Fruit fly (Drosophila melanogaster) whole organism, wandering third instar larva: Measurements from ENCODE around the gene TTLL3B.

Experiments
- Abd-B ChIP-seq: fragments of >200 bp; optimal IDR thresholded peaks from 2 replicates; lab custom pipeline; 2017; ENCODE audit warnings: missing biosample characterization, missing genetic modification characterization
- CG32264 ChIP-seq: fragments of 200-800 bp; sonication (Bioruptor generic); optimal IDR thresholded peaks from 2 replicates; lab custom pipeline; 2016; ENCODE audit warnings: missing biosample characterization, missing genetic modification characterization
- CG9705 ChIP-seq: fragments of 200-800 bp; sonication (Bioruptor generic); optimal IDR thresholded peaks from 2 replicates; lab custom pipeline; 2018; ENCODE audit warnings: missing biosample characterization, mild to moderate bottlenecking, missing genetic modification characterization
- Dif ChIP-seq: fragments of 200-275, 200-300 bp; sonication (Bioruptor generic); optimal IDR thresholded peaks from 2 replicates; lab custom pipeline; 2018; ENCODE audit warnings: missing biosample characterization, missing genetic modification characterization; ENCODE audit not compliant: partially characterized antibody
- GATAd ChIP-seq: sonication (Bioruptor generic); optimal IDR thresholded peaks from 2 replicates; lab custom pipeline; 2016; ENCODE audit warnings: missing biosample characterization, missing genetic modification characterization
- HLH106 ChIP-seq: fragments of 200-800 bp; optimal IDR thresholded peaks from 3 replicates; lab custom pipeline; 2019; ENCODE audit warnings: missing biosample characterization, mild to moderate bottlenecking, missing genetic modification characterization, moderate library complexity
- Hnf4 ChIP-seq: fragments of 200-800 bp; sonication (Bioruptor generic); optimal IDR thresholded peaks from 2 replicates; lab custom pipeline; 2016; ENCODE audit warnings: missing biosample characterization, mild to moderate bottlenecking, missing genetic modification characterization
- Hr83 ChIP-seq: fragments of 200-300 bp; sonication (Bioruptor generic); optimal IDR thresholded peaks from 2 replicates; lab custom pipeline; 2016; ENCODE audit warnings: missing biosample characterization, mild to moderate bottlenecking, missing genetic modification characterization, moderate library complexity; ENCODE audit not compliant: poor library complexity, severe bottlenecking
- Jra ChIP-seq: sonication (Bioruptor generic); optimal IDR thresholded peaks from 2 replicates; lab custom pipeline; 2016; ENCODE audit warnings: missing biosample characterization, missing genetic modification characterization
- Mio ChIP-seq: sonication (Bioruptor generic); optimal IDR thresholded peaks from 2 replicates; lab custom pipeline; 2016; ENCODE audit warnings: missing biosample characterization, missing genetic modification characterization
- N ChIP-seq: fragments of >200 bp; optimal IDR thresholded peaks from 2 replicates; lab custom pipeline; 2018; ENCODE audit warnings: missing biosample characterization, missing external identifiers, missing genetic modification characterization
- OdsH ChIP-seq: fragments of 200-800 bp; sonication (Bioruptor generic); optimal IDR thresholded peaks from 2 replicates; lab custom pipeline; 2016; ENCODE audit warnings: missing biosample characterization, mild to moderate bottlenecking, missing genetic modification characterization
- Rel ChIP-seq, 2 experiments: fragments of 200-800 bp; sonication (Bioruptor generic) in 1 of 2; optimal IDR thresholded peaks; 2 replicates in 1 of 2; 3 replicates in 1 of 2; lab custom pipeline; 2016 to 2019; ENCODE audit warnings: mild to moderate bottlenecking in 2 of 2, missing biosample characterization in 2 of 2, missing genetic modification characterization in 2 of 2, moderate library complexity in 1 of 2
- Sp1 ChIP-seq: fragments of 200-800 bp; sonication (Bioruptor generic); optimal IDR thresholded peaks from 3 replicates; lab custom pipeline; 2019; ENCODE audit warnings: missing biosample characterization, mild to moderate bottlenecking, missing genetic modification characterization, moderate library complexity
- Vsx2 ChIP-seq: fragments of 200-300, 225-300 bp; sonication (Bioruptor generic); optimal IDR thresholded peaks from 2 replicates; lab custom pipeline; 2018; ENCODE audit warnings: missing biosample characterization, missing genetic modification characterization; ENCODE audit not compliant: partially characterized antibody
- br ChIP-seq: fragments of 200-800 bp; sonication (Bioruptor generic); optimal IDR thresholded peaks from 2 replicates; lab custom pipeline; 2016; ENCODE audit warnings: missing biosample characterization, missing genetic modification characterization
- brk ChIP-seq: fragments of 200-800 bp; sonication (Bioruptor generic); optimal IDR thresholded peaks from 2 replicates; lab custom pipeline; 2016; ENCODE audit warnings: missing biosample characterization, mild to moderate bottlenecking, missing genetic modification characterization
- dmrt93B ChIP-seq: fragments of 200-800 bp; sonication (Bioruptor generic); optimal IDR thresholded peaks from 2 replicates; lab custom pipeline; 2018; ENCODE audit warnings: missing biosample characterization, mild to moderate bottlenecking, missing genetic modification characterization
- dsf ChIP-seq: sonication (Bioruptor generic); optimal IDR thresholded peaks from 2 replicates; lab custom pipeline; 2016; ENCODE audit warnings: missing biosample characterization, missing genetic modification characterization, borderline replicate concordance
- ey ChIP-seq: fragments of 200-800 bp; sonication (Bioruptor generic); optimal IDR thresholded peaks from 2 replicates; lab custom pipeline; 2016; ENCODE audit warnings: missing biosample characterization, missing genetic modification characterization
- foxo ChIP-seq, 2 experiments: fragments of 200-800 bp; sonication (Bioruptor generic); optimal IDR thresholded peaks; 2 replicates in 1 of 2; 3 replicates in 1 of 2; lab custom pipeline; 2016 to 2017; ENCODE audit warnings: missing biosample characterization in 2 of 2, missing genetic modification characterization in 2 of 2
- fru ChIP-seq: fragments of 200-800 bp; sonication (Bioruptor generic); optimal IDR thresholded peaks from 3 replicates; lab custom pipeline; 2016; ENCODE audit warnings: missing biosample characterization, mild to moderate bottlenecking, missing genetic modification characterization
- h ChIP-seq: fragments of 200-800 bp; sonication (Bioruptor generic); optimal IDR thresholded peaks from 3 replicates; lab custom pipeline; 2016; ENCODE audit warnings: missing biosample characterization, mild to moderate bottlenecking, missing genetic modification characterization
- jim ChIP-seq: fragments of 175-275, 200-325 bp; sonication (Bioruptor generic); optimal IDR thresholded peaks from 2 replicates; lab custom pipeline; 2016; ENCODE audit warnings: missing biosample characterization, mild to moderate bottlenecking, missing genetic modification characterization
- lola ChIP-seq: fragments of >200 bp; optimal IDR thresholded peaks from 2 replicates; lab custom pipeline; 2017; ENCODE audit warnings: missing biosample characterization, missing genetic modification characterization
- pan ChIP-seq: fragments of >200 bp; optimal IDR thresholded peaks from 2 replicates; lab custom pipeline; 2017
- psq ChIP-seq: fragments of 200-800 bp; sonication (Bioruptor generic); optimal IDR thresholded peaks from 3 replicates; lab custom pipeline; 2017; ENCODE audit warnings: missing biosample characterization, mild to moderate bottlenecking, missing genetic modification characterization, moderate library complexity
- rgr ChIP-seq: fragments of 200-800 bp; sonication (Bioruptor generic); optimal IDR thresholded peaks from 3 replicates; lab custom pipeline; 2016; ENCODE audit warnings: missing biosample characterization, mild to moderate bottlenecking, missing genetic modification characterization
- sage ChIP-seq: fragments of 200-800 bp; sonication (Bioruptor generic); optimal IDR thresholded peaks from 2 replicates; lab custom pipeline; 2016; ENCODE audit warnings: missing biosample characterization, mild to moderate bottlenecking, missing genetic modification characterization
- sv ChIP-seq: fragments of 200-800 bp; sonication (Bioruptor generic); optimal IDR thresholded peaks from 3 replicates; lab custom pipeline; 2016; ENCODE audit warnings: missing biosample characterization, missing genetic modification characterization
- tai ChIP-seq: sonication (Bioruptor generic); optimal IDR thresholded peaks from 2 replicates; lab custom pipeline; 2016; ENCODE audit warnings: missing biosample characterization, missing genetic modification characterization
- usp ChIP-seq: fragments of >200 bp; optimal IDR thresholded peaks from 2 replicates; lab custom pipeline; 2017; ENCODE audit warnings: missing biosample characterization, missing genetic modification characterization
- woc ChIP-seq: sonication (Bioruptor generic); optimal IDR thresholded peaks from 2 replicates; lab custom pipeline; 2016; ENCODE audit warnings: missing biosample characterization, mild to moderate bottlenecking, missing genetic modification characterization

The TTLL3B gene

dm6 chr2L:6732566-6732965 is at the start of gene TTLL3B:
TTLL3B (plus strand) TSS chr2L:6732866.
- no peak for TF ChIP-seq lola
- TF ChIP-seq Mio (GFP tag; lab: Kevin White, UChicago): no peak

dm6 chr2L:6682909-6683308 is 49.8 kb upstream of the TTLL3B start:
- TF ChIP-seq Sp1 (GFP tag; lab: Kevin White, UChicago) (no peak), psq (no peak), h (GFP tag; lab: Kevin White, UChicago) (no peak), br (no peak), Mio (GFP tag; lab: Kevin White, UChicago) (no peak), ey (GFP tag; lab: Kevin White, UChicago) (no peak), lola (no peak), fru (GFP tag; lab: Kevin White, UChicago) (no peak), N (GFP tag; lab: Kevin White, UChicago) (no peak), dmrt93B (GFP tag; lab: Kevin White, UChicago) (no peak), GATAd (GFP tag; lab: Kevin White, UChicago) (no peak), Vsx2 (no peak)

- no peak for TF ChIP-seq Dif (GFP tag; lab: Kevin White, UChicago)
- TF ChIP-seq dmrt93B (GFP tag; lab: Kevin White, UChicago): peak; percentile 2
- peak in 1 of 2 experiments; percentile 84 for TF ChIP-seq foxo (GFP tag; optimal IDR thresholded peaks at IDR 0.05; lab: Kevin White, UChicago)
- TF ChIP-seq Hnf4 (GFP tag; lab: Kevin White, UChicago): peak; percentile 75
- no peak for TF ChIP-seq Rel (GFP tag; optimal IDR thresholded peaks at IDR 0.05; lab: Kevin White, UChicago)
- peak; percentile 46 for TF ChIP-seq Rel (tag; optimal IDR thresholded peaks at IDR 0.05; lab: Kevin White, UChicago)
- TF ChIP-seq Hr83 (GFP tag; lab: Kevin White, UChicago): peak; percentile 44
- peak; percentile 80 for TF ChIP-seq br
- TF ChIP-seq tai (GFP tag; lab: Kevin White, UChicago): no peak
- peak; percentile 77 for TF ChIP-seq HLH106 (tag; lab: Kevin White, UChicago)
- peak; percentile 42 for TF ChIP-seq fru (GFP tag; lab: Kevin White, UChicago)
- TF ChIP-seq psq: peak; percentile 63
- peak; percentile 72 for TF ChIP-seq Sp1 (GFP tag; lab: Kevin White, UChicago)
- no peak for TF ChIP-seq pan
- TF ChIP-seq sage (GFP tag; lab: Kevin White, UChicago): peak; percentile 24
- no peak for TF ChIP-seq N (GFP tag; lab: Kevin White, UChicago)
- peak; percentile 61 for TF ChIP-seq jim (GFP tag; lab: Kevin White, UChicago)
- peak; percentile 85 for TF ChIP-seq h (GFP tag; lab: Kevin White, UChicago)
- TF ChIP-seq sv: peak; percentile 86
- peak; percentile 53 for TF ChIP-seq CG9705 (GFP tag; lab: Kevin White, UChicago)
- no peak for TF ChIP-seq lola
- TF ChIP-seq Vsx2: peak; percentile 32
- TF ChIP-seq Jra (GFP tag; lab: Kevin White, UChicago): peak; percentile 68
- peak; percentile 82 for TF ChIP-seq ey (GFP tag; lab: Kevin White, UChicago)
- peak; percentile 78 for TF ChIP-seq rgr (GFP tag; lab: Kevin White, UChicago)
- no peak for TF ChIP-seq Abd-B (GFP tag; lab: Kevin White, UChicago)
- TF ChIP-seq dsf (GFP tag; lab: Kevin White, UChicago): peak; percentile 37
- peak; percentile 76 for TF ChIP-seq woc
- peak; percentile 82 for TF ChIP-seq OdsH
Observed at dm6 chr2L:6683992-6684882, 48.4 kb upstream of the TTLL3B start, which contains the start of gene Nhe3. Nhe3 (minus strand) TSS chr2L:6684364.

- no peak for TF ChIP-seq usp
- TF ChIP-seq Rel (GFP tag; optimal IDR thresholded peaks at IDR 0.05; lab: Kevin White, UChicago): no peak
- TF ChIP-seq Rel (tag; optimal IDR thresholded peaks at IDR 0.05; lab: Kevin White, UChicago): no peak
- TF ChIP-seq Hr83 (GFP tag; lab: Kevin White, UChicago): no peak
- TF ChIP-seq CG32264 (GFP tag; lab: Kevin White, UChicago): no peak
- TF ChIP-seq h (GFP tag; lab: Kevin White, UChicago): no peak
- no peak for TF ChIP-seq brk (GFP tag; lab: Kevin White, UChicago)
Observed at dm6 chr2L:6686612-6687011, 46.1 kb upstream of the TTLL3B start, which contains the start of gene CG11327. CG11327 (minus strand) TSS chr2L:6686712.
